Fruit fly (Drosophila melanogaster) S2 (cell line): Measurements from ENCODE around the gene CG32176.

ENCODE experiments used
- CG8478 ChIP-seq: fragments of >200 bp; optimal IDR thresholded peaks from 2 replicates; lab custom pipeline; 2018
- CTCF ChIP-seq, 2 experiments: fragments of >200 bp; optimal IDR thresholded peaks; 2 replicates each; lab custom pipeline; 2018

dm6 chr3L:17388895-17389294 is 44.8 kb upstream of the CG32176 start, which contains the start of gene CG13731:
- TF ChIP-seq CG8478 (no peak), CTCF (optimal IDR thresholded peaks at IDR 0.05; lab: Kevin White, UChicago) (no peak)
